Worm (Caenorhabditis elegans): ENCODE results near the gene F11D5.7.

ce11 chrX:3291948-3292347 lies 12.2 kb upstream of the F11D5.7 start:
- TF ChIP-seq klf-2 (GFP tag; conservative IDR thresholded peaks at IDR 0.05): no peak
- TF ChIP-seq T22C8.4 (GFP tag; IDR thresholded peaks at IDR 0.05): no peak
- no peak for TF ChIP-seq ztf-23 (GFP tag; IDR thresholded peaks at IDR 0.05)
- TF ChIP-seq tab-1 (GFP tag; IDR thresholded peaks at IDR 0.05): no peak
- no peak for TF ChIP-seq cog-1 (tag; optimal IDR thresholded peaks at IDR 0.05)
